Worm (Caenorhabditis elegans) whole organism, dauer: ENCODE data around the gene srt-6.

Experiments
- unc-62 ChIP-seq: sonication (generic microtip); optimal IDR thresholded peaks from 2 replicates; lab custom pipeline; 2017; ENCODE audit warnings: missing biosample characterization, missing genetic modification reagents, missing genetic modification characterization

The srt-6 gene

DNA sequence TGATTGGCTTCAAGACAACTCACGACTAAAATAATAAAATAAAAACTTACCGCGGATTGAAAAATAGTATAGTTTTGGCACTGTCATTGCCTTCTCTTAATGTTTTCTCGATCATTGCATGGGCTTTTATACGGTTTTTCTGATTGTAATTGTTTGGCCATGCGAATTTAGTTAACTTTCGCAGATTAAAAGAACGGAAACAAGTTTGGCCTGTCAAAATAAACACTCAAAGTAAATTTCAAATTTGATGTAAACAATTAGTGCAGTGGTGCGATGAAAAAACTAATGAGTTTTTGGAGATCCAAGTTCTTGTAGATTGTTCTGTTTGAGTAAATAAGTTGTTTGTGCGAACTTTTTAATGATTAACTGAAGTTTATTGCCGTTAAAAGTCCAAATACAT lies 9.4 kb downstream of the srt-6 start, which contains the start of gene gst-41:
gst-41 (minus strand) TSS at position 101 of the 400 bp plus-strand sequence.
- no peak for TF ChIP-seq unc-62 (GFP tag; lab: Kevin White, UChicago)

ce11 chrV:7395359-7395758 lies 13.3 kb downstream of the srt-6 start, which contains the start of gene srx-9:
Gene srx-9, minus strand, starts transcription at chrV:7395459.
- no peak for TF ChIP-seq unc-62 (GFP tag; lab: Kevin White, UChicago)

ce11 chrV:7391933-7392332 lies 16.7 kb downstream of the srt-6 start, which contains the start of gene fbxa-105:
Gene fbxa-105, minus strand, starts transcription at chrV:7392029.
- TF ChIP-seq unc-62 (GFP tag; lab: Kevin White, UChicago) = no peak

DNA sequence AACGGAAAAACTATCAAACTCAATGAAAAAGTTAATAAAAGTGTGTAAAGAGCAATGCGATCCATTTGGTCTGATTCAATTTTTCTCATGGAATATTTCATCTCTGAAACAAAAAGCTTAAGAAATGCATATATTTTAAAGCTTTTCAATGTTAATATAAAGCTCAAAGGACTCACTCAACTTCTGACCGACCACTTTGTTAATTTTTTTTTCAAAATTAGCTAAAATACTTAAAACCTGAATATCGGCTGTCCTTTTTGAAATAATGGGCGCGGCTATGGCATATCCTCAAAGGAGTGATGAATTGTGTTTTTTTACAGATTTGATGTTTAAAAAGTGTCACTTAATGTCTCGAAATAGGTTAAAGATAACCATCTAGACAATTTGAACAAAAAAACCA lies 18.8 kb downstream of the srt-6 start, which contains the start of gene C02H6.1:
C02H6.1 (minus strand) TSS at position 101 of the 400 bp plus-strand sequence.
- no peak for TF ChIP-seq unc-62 (GFP tag; lab: Kevin White, UChicago)

ce11 chrV:7387755-7388154 lies 20.9 kb downstream of the srt-6 start, which contains the start of gene C02H6.3:
Gene C02H6.3, minus strand, starts transcription at chrV:7387855.
- TF ChIP-seq unc-62 (GFP tag; lab: Kevin White, UChicago) = no peak

DNA sequence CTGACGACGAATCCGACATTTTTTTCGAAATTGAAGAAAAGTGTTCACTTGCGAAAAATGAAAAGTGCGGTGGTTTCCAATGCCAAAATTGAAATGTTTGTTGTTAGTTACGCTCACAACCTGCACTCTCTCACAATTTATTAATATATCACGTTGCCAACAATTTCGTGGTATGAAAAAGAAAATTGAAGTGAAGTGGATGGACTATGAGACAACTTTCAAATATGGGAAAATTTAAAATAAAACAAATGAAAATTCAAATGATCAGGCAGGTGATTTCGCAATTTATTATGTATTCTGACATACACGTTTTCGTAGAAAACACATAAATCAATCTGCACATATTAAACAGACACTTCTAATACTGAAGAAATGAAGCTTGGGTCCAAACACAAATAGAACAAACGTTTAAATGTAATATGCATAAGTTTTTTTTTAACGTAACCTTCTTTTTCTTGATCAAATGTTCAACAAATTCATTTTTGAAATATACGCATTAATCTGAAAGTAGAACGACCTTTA lies 22.5 kb downstream of the srt-6 start, which contains the start of gene srp-6:
srp-6 (minus strand) TSS at position 51 of the 522 bp plus-strand sequence.
- TF ChIP-seq unc-62 (GFP tag; lab: Kevin White, UChicago) = no peak

DNA sequence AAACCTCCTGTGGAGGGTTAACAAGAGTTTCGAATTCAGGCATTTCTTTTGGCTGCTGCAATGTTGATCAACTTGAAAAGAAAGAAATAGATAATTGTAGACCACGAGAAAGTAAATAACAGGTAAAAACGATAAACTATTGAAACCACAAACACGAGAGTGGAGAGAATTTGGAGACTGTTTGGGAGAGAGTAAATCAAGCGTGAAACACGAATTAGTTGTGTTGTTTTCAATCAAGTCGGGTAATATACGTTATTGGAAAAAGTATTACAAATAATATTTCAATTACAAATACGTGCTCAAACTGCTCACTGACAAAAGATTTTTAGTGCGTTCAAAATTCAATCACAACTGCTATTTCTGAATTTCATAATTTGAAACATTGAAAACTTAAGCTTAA lies 27.6 kb downstream of the srt-6 start, which contains the start of gene C03G6.17:
C03G6.17 (minus strand) TSS at position 101 of the 400 bp plus-strand sequence.
- no peak for TF ChIP-seq unc-62 (GFP tag; lab: Kevin White, UChicago)

DNA sequence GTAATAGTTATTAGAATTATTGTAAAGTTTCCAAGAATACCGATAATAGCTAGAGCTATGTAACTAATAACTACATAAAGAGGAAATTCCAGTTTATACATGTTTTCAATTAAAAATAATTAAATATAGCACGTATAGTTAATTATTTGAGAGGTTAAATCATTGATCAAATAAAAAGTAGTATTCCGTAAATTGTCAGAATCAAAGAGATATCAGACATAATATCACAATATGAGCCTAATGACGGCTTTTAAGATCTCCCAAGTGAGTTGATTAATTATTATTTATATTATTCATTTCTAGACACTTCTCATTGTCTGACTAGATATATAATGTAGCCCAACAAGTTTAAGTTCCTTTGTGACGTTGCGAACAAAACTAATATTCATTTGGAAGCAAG lies 29.2 kb downstream of the srt-6 start, which contains the start of gene srsx-24:
srsx-24 (minus strand) TSS at position 101 of the 400 bp plus-strand sequence.
- no peak for TF ChIP-seq unc-62 (GFP tag; lab: Kevin White, UChicago)

- no peak for TF ChIP-seq unc-62 (GFP tag; lab: Kevin White, UChicago)
These were observed 34.5 kb downstream of the srt-6 start, which contains the start of gene srx-56 for ce11 chrV:7374090-7374489. Gene srx-56, plus strand, starts transcription at chrV:7374390.

DNA sequence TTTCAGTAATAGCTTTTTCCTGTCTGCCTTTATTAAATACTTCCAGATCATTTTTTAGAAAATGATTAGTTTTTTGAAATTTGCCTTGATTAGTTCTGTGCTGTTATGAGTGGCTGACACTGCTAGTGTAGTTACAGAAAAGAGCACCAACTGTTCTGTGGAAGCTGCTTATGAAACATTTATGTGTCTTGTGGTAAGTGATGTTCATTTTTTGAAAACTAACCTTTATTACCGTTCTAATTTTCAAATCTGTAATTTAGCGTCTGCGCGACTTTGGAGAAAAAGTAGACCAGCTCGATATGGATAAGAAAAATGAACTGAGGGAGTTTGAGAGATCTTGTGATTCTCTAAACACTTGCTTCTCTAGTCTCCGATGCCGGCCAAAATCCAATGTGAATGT lies 39.0 kb downstream of the srt-6 start, which contains the start of gene srj-14:
srj-14 (plus strand) TSS at position 131 of the 400 bp plus-strand sequence.
- TF ChIP-seq unc-62 (GFP tag; lab: Kevin White, UChicago) = no peak

- no peak for TF ChIP-seq unc-62 (GFP tag; lab: Kevin White, UChicago)
These were observed 43.7 kb downstream of the srt-6 start, which contains the start of gene exc-13 for ce11 chrV:7364951-7365350. Gene exc-13, plus strand, starts transcription at chrV:7365251.

DNA sequence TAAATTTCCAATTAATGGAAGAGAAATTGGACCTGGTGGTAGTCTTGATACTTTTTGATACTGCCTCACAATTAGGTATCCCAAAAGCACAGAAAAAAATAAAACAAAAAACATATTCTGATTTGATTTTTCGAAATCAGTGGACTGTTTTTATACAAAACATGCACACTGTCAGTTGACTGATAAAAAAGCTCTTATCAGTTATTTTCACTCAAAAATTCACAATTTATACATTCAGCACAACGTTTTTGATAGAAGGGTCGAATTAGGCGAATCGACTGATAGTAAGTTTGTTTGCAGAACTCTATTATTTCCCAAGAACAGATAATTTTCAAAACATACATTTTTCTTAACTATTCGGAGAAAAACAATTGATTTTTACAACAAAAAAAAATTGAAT lies 44.6 kb downstream of the srt-6 start, which contains the start of gene cyp-35A2:
cyp-35A2 (minus strand) TSS at position 124 of the 400 bp plus-strand sequence.
- TF ChIP-seq unc-62 (GFP tag; lab: Kevin White, UChicago) = no peak

DNA sequence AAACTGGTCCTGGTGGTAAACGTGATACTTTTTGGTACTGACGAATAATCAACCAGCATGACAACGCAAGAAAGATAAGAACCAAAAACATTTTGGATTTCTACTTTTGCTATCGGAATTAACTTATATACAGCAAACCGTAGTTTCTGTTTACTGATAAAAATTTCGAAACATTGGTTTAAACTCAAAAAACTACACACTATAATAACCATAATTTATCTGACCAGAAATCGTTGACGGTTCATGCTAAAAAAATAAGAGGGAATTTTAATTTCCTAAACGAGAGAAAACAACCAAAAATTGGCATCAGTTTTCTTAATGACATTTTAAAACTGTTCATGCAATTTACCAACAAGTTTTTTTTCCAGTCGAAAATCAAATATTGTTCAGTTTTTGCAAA lies 46.9 kb downstream of the srt-6 start, which contains the start of gene cyp-35A1:
cyp-35A1 (minus strand) TSS at position 101 of the 400 bp plus-strand sequence.
- TF ChIP-seq unc-62 (GFP tag; lab: Kevin White, UChicago) = no peak
